Fruit fly (Drosophila melanogaster): ENCODE results near the gene CG43610.

The CG43610 gene

DNA sequence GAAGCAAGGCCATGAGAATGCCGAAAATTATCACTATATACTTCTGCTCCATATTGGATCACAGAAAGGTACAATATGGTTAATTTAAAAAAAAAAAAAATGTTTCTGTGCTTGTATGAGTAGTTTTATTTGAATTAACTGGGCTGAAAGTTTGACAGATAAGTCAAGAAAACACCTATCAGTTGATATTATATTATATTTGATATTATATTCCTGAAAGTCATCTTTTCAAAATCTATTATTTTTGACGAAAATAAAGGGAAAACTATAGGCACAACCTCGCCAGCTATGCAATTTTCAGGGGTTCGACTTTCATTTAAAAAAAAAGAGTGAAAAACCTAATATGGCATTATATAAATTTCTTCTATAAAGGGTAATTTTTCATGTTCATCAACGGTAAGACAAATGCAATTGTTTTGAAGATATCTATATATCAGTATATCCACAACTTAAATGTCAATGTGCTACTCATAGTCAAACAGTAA is at the start of gene CG43610, which contains the start of gene nrv2:
TSS of gene CG43610 (plus strand) at position 435 of the 485 bp plus-strand sequence.
TSS of gene nrv2 (minus strand) at position 101 of the 485 bp plus-strand sequence.
- TF ChIP-seq pan (optimal IDR thresholded peaks at IDR 0.05) (no peak), Dll (optimal IDR thresholded peaks at IDR 0.05) (no peak), psq (optimal IDR thresholded peaks at IDR 0.05) (no peak), CG8478 (optimal IDR thresholded peaks at IDR 0.05) (no peak), EcR (GFP tag; optimal IDR thresholded peaks at IDR 0.05) (no peak), usp (GFP tag; optimal IDR thresholded peaks at IDR 0.05) (no peak)

DNA sequence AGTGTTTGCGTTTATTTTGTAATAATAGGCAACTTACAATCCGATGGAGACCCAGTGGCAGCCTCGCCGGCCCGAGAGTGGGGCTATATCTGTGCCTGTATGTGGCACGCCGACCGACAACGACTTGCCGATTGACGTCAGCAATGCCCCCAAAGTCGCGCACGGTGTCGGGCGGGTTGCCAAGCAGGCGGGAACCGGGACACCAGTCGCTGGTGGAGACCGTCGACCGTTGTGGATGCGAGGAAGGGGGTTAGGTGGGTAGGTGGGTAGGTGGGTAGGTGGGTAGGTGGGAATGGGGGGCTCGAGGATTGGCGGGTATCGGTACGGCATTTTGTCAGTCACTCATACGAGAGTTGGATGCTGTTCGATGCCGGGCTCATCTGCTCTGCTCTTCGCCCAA is 48.0 kb upstream of the CG43610 start:
- TF ChIP-seq psq (optimal IDR thresholded peaks at IDR 0.05) (no peak), Dll (optimal IDR thresholded peaks at IDR 0.05) (no peak), EcR (GFP tag; optimal IDR thresholded peaks at IDR 0.05) (no peak), usp (GFP tag; optimal IDR thresholded peaks at IDR 0.05) (no peak), pan (optimal IDR thresholded peaks at IDR 0.05) (no peak), CG8478 (optimal IDR thresholded peaks at IDR 0.05) (no peak)

DNA sequence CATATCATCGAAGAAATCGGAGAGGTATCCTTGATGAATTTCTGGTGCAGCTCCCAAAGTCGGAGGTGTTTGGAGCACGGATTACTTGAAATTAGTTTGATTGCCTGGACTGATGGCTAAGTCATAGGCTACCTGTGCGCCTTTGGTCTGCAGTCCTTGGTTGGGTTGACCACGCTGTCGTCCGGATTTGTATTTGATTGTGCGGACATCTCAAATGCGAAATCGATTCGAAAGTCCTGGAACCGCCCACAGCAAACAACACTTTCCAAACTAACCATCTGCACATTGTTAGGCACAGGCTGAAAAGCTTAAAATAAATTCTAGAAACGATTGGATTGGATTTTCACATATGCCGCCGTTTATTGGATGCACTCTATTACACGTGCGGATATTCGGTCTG is 39.5 kb upstream of the CG43610 start, which contains the start of gene CG11322:
TSS of gene CG11322 (minus strand) at position 101 of the 400 bp plus-strand sequence.
- no peak for TF ChIP-seq EcR (GFP tag; optimal IDR thresholded peaks at IDR 0.05)
- TF ChIP-seq pan (optimal IDR thresholded peaks at IDR 0.05): no peak
- no peak for TF ChIP-seq Dll (optimal IDR thresholded peaks at IDR 0.05)
- TF ChIP-seq psq (optimal IDR thresholded peaks at IDR 0.05): no peak
- TF ChIP-seq usp (GFP tag; optimal IDR thresholded peaks at IDR 0.05): no peak
- TF ChIP-seq CG8478 (optimal IDR thresholded peaks at IDR 0.05): no peak

DNA sequence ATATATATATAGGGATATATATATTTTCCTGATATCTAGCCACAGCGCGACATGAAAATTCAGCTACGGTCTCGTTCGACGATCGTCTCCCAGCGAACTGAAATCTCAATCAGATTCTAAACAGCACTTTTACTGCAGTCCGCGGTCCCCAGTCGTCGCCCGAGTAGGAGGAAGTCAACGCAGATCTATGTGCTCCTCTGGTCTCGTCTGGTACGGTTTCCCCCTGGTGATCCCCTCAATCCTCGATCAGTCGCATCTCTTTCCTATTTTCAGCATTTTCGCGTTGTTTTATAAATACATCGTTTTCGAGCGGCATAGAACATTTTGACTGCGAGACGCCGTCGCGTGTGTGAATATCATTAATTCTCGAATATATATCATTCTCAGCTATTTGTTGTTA is 26.3 kb upstream of the CG43610 start, which contains the start of gene LUBEL:
TSS of gene LUBEL (minus strand) at position 101 of the 400 bp plus-strand sequence.
- TF ChIP-seq pan (optimal IDR thresholded peaks at IDR 0.05): no peak
- TF ChIP-seq EcR (GFP tag; optimal IDR thresholded peaks at IDR 0.05): no peak
- TF ChIP-seq Dll (optimal IDR thresholded peaks at IDR 0.05): no peak
- no peak for TF ChIP-seq CG8478 (optimal IDR thresholded peaks at IDR 0.05)
- TF ChIP-seq psq (optimal IDR thresholded peaks at IDR 0.05): no peak
- no peak for TF ChIP-seq usp (GFP tag; optimal IDR thresholded peaks at IDR 0.05)

DNA sequence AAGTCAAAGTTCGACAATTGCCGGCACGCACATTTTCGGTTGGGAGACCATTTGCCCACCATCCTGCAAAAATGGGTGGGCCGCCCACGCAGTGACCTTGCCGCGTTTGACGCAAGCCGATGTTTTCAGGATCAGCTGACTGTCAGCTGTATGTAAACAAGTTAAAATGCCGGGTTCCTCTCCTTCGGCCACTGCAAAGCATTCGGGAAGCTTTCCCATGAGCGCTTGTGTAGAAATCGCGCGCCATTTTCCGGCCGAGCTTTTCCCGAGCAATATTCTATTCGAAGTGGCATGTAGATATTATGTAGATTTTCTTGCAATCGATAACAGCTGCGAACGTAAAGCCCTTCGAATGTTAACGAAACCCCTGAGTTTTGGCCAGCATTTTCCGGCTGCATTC is 25.4 kb upstream of the CG43610 start, which contains the start of gene CG17378:
TSS of gene CG17378 (plus strand) at position 397 of the 400 bp plus-strand sequence.
- TF ChIP-seq usp (GFP tag; optimal IDR thresholded peaks at IDR 0.05): no peak
- no peak for TF ChIP-seq Dll (optimal IDR thresholded peaks at IDR 0.05)
- no peak for TF ChIP-seq pan (optimal IDR thresholded peaks at IDR 0.05)
- TF ChIP-seq EcR (GFP tag; optimal IDR thresholded peaks at IDR 0.05): no peak
- no peak for TF ChIP-seq psq (optimal IDR thresholded peaks at IDR 0.05)
- TF ChIP-seq CG8478 (optimal IDR thresholded peaks at IDR 0.05): no peak

DNA sequence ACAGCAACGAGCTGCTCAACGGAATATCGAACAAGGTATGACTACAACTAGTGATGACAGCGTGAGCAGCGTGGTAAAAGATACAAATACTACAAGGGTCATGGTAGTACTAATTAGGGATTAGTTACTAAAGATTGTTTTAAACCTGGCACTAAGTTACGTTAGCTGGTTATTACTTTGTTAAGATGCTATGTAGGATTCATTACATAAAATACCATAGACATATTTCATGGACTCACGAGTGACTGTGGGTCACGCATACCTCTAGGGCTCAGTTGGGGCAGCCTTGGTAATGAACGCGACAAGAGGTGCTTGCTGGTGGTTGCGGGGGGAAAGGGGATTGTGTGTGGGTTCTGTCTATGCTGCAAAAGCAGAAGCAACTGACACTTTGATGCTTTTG is 24.1 kb upstream of the CG43610 start:
- no peak for TF ChIP-seq CG8478 (optimal IDR thresholded peaks at IDR 0.05)
- no peak for TF ChIP-seq usp (GFP tag; optimal IDR thresholded peaks at IDR 0.05)
- TF ChIP-seq EcR (GFP tag; optimal IDR thresholded peaks at IDR 0.05): no peak
- no peak for TF ChIP-seq psq (optimal IDR thresholded peaks at IDR 0.05)
- no peak for TF ChIP-seq Dll (optimal IDR thresholded peaks at IDR 0.05)
- TF ChIP-seq pan (optimal IDR thresholded peaks at IDR 0.05): no peak

DNA sequence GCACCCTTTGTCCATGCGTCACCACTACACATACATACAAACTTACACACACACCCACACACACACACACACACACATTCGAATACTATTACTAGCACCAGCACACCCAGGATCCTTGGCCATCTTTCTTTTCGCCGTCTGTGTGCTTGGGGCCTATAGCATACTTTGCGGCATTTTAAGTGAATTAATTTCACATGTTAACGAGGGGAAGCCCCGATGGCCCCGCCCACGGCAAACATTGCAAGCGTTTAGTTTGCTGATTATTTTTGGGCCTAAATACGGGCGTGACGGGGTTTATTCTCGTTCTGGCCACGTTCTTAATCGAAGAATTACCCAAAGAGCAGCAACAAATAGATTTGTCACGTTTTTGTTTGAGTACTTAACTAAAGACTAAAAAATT is 15.6 kb upstream of the CG43610 start:
- TF ChIP-seq usp (GFP tag; optimal IDR thresholded peaks at IDR 0.05) (no peak), Dll (optimal IDR thresholded peaks at IDR 0.05) (no peak), psq (optimal IDR thresholded peaks at IDR 0.05) (no peak), EcR (GFP tag; optimal IDR thresholded peaks at IDR 0.05) (no peak), CG8478 (optimal IDR thresholded peaks at IDR 0.05) (no peak), pan (optimal IDR thresholded peaks at IDR 0.05) (no peak)

DNA sequence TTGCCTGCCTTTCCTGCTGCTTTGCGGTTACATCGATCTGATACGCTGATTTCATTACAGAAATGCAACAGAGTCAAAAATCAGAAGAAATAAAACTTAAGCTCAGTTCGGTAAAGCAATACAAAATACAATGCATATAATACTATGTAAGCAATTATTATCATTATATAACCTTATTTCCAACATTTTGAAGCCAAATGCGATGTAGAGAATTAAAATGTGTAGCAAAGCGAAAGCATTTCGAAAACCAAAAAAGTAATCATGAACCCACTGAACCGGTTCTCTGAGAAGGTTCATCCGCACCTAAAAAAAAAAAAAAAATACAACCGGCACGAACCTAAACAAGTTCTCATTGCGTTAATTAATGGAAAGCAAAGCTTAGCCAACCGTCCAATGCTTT is 14.8 kb upstream of the CG43610 start:
- TF ChIP-seq pan (optimal IDR thresholded peaks at IDR 0.05) (no peak), EcR (GFP tag; optimal IDR thresholded peaks at IDR 0.05) (no peak), usp (GFP tag; optimal IDR thresholded peaks at IDR 0.05) (no peak), Dll (optimal IDR thresholded peaks at IDR 0.05) (no peak), psq (optimal IDR thresholded peaks at IDR 0.05) (no peak), CG8478 (optimal IDR thresholded peaks at IDR 0.05) (no peak)

DNA sequence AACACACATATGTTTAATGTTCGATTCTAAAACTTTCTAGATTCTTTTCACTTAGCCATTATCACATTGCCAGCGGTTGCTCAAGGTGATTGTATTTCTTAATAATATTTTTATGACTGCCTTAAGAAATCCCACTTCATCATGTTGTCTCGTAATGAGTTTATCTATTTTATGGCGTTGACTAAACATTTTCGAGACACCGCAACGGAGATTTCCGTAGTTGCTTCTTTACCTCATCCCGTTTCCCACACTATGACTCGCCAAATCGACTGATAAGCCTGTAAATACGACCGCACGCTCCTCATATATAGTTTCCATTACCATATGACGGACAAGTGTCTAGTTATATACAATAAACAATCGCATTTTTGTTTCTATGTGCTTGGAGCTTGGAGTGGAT is 13.4 kb upstream of the CG43610 start:
- TF ChIP-seq pan (optimal IDR thresholded peaks at IDR 0.05) (no peak), EcR (GFP tag; optimal IDR thresholded peaks at IDR 0.05) (no peak), CG8478 (optimal IDR thresholded peaks at IDR 0.05) (no peak), psq (optimal IDR thresholded peaks at IDR 0.05) (no peak), Dll (optimal IDR thresholded peaks at IDR 0.05) (no peak), usp (GFP tag; optimal IDR thresholded peaks at IDR 0.05) (no peak)

DNA sequence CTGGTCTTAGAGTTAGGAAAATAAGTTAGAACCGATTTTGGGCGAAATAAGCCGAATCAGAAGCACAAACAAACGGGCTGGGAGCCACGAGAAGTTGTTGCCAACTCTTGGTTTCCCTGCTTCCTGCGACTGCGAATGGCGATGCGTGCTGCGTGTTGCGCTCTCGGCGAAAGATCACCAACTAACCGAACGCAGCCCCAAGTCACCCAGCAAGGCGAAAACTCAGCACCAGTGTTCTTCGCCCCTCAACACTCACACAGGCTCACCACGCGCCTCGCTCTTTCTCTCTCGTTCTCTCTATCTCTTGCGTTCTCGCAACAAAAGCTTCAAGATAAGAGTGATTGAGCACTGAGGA is 12.3 kb upstream of the CG43610 start, which contains the start of gene nrv1:
TSS of gene nrv1 (minus strand) at position 188 of the 355 bp plus-strand sequence.
- TF ChIP-seq Dll (optimal IDR thresholded peaks at IDR 0.05) (peak; percentile 91), CG8478 (optimal IDR thresholded peaks at IDR 0.05) (no peak), psq (optimal IDR thresholded peaks at IDR 0.05) (no peak), usp (GFP tag; optimal IDR thresholded peaks at IDR 0.05) (no peak)

DNA sequence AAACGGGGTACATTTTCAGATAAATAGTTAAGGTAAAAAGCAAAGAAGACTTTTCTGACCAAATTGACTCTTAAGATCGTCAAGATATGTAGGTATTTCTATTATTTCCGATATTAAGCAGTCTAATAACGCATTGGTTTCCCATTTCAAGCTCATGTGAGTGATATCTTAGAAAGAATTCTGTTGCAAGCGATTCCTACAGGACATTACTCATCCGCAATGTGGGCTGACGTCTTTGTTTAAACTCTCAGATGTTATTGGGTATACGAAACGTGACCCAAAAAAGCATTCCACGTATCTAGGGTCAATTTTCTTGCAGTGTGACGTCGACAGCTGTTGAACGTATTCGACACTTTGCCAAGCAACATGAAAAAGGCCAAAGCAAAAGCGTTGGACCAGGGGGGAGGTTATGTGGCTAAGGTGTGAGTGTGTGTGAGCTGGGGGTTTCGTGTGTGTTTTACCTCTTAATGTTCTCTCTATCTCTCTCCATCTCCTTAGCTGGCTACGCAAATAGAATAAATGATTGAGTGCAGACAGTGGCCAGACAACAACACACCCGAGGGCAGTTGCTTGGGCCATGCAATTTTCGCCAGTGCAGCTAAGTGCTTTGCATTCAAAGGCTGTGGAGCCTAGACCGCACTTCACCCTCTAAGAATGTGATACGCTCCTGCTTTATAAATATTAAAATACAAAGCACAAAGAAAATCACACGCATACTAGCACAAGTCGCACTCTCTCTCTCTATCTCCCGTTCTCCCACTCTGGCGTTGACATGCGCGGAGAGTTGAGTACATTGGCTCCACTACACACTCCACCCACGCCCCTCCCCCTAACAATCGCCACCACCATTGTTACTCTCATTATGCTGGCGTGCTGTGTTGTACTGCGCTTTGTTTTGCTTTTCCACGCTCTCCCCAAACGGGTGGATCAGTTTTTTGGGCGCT is 11.7 kb upstream of the CG43610 start:
- peak; percentile 91 for TF ChIP-seq Dll (optimal IDR thresholded peaks at IDR 0.05)
- peak; percentile 36 for TF ChIP-seq CG8478 (optimal IDR thresholded peaks at IDR 0.05)
- no peak for TF ChIP-seq usp (GFP tag; optimal IDR thresholded peaks at IDR 0.05)
- TF ChIP-seq EcR (GFP tag; optimal IDR thresholded peaks at IDR 0.05): peak; percentile 76 to 79
- no peak for TF ChIP-seq pan (optimal IDR thresholded peaks at IDR 0.05)

DNA sequence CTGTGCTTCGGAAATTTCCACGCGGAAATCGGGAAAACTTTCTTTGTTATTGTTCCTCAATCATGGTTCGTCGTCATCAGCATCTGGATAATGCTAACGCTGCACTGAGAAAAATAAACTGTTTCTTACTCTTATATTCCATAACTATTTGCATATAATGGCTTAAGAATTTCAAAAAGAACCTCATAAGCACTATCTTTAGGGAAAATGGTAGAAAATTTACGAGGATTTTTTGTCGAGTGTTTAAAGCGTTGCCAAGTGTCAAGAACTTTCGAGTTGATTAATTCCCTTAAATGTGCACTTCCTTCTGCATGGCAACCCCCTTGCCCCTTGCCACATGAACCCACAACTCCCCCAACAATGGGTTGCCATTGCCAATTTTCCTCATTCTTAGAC is 11.0 kb upstream of the CG43610 start:
- TF ChIP-seq CG8478 (optimal IDR thresholded peaks at IDR 0.05) (no peak), Dll (optimal IDR thresholded peaks at IDR 0.05) (no peak), pan (optimal IDR thresholded peaks at IDR 0.05) (no peak), usp (GFP tag; optimal IDR thresholded peaks at IDR 0.05) (no peak), EcR (GFP tag; optimal IDR thresholded peaks at IDR 0.05) (no peak), psq (optimal IDR thresholded peaks at IDR 0.05) (no peak)
